Worm (Caenorhabditis elegans) whole organism, mixed stage, embryonic: ENCODE data around the gene C08E3.1.

Experiments
- bed-3 ChIP-seq: fragments of 200-800 bp; sonication (Bioruptor generic); optimal IDR thresholded peaks from 3 replicates; lab custom pipeline; 2018; ENCODE audit warnings: mild to moderate bottlenecking, missing genetic modification characterization, moderate library complexity, missing compliant biosample characterization
- ces-1 ChIP-seq: fragments of 150-350 bp; optimal IDR thresholded peaks from 2 replicates; lab custom pipeline; 2014; ENCODE audit warnings: missing biosample characterization, missing genetic modification reagents, missing genetic modification characterization
- nhr-76 ChIP-seq: sonication (generic microtip); optimal IDR thresholded peaks from 2 replicates; lab custom pipeline; 2017; ENCODE audit warnings: missing biosample characterization, missing genetic modification characterization
- pha-4 ChIP-seq: fragments of 150-350 bp; optimal IDR thresholded peaks from 2 replicates; lab custom pipeline; 2018; ENCODE audit warnings: missing biosample characterization, missing genetic modification reagents, missing genetic modification characterization
- snpc-4 ChIP-seq: fragments of 150-350 bp; optimal IDR thresholded peaks from 2 replicates; lab custom pipeline; 2014; ENCODE audit warnings: missing biosample characterization, missing genetic modification characterization
- sptf-1 ChIP-seq: sonication (generic microtip); optimal IDR thresholded peaks from 2 replicates; lab custom pipeline; 2017; ENCODE audit warnings: mild to moderate bottlenecking, missing genetic modification characterization, moderate library complexity, missing compliant biosample characterization
- unc-39 ChIP-seq: fragments of 150-350 bp; optimal IDR thresholded peaks from 2 replicates; lab custom pipeline; 2014; ENCODE audit warnings: missing biosample characterization, missing genetic modification characterization
- ztf-11 ChIP-seq: fragments of 150-350 bp; optimal IDR thresholded peaks from 2 replicates; lab custom pipeline; 2014; ENCODE audit warnings: missing biosample characterization, missing genetic modification characterization

DNA sequence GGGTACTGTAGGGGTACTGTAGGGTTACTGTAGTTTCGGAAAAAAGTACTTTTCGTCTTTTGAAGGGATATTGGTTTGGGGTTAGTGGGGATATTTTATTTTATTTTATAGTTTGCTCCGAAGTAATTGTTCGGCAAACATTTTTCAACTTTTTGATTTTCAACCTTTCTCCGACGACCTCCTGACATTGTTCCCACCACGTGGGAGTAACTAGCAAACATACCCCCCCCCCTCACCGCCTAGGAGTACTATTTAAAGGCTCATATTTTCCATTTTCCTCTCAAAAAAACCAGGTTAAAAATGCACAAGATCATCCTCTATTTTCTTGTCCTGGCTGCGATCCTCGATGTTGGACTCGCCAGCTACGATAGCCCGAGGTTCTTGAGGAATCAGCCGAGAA lies 32.4 kb downstream of the C08E3.1 start, which contains the start of gene srlf-29:
- TF ChIP-seq ztf-11 (tag; lab: Kevin White, UChicago) = no peak
- TF ChIP-seq nhr-76 (tag; lab: Kevin White, UChicago) = no peak
- TF ChIP-seq sptf-1 (tag; lab: Kevin White, UChicago) = no peak
- no peak for TF ChIP-seq pha-4 (tag; lab: Kevin White, UChicago)
- no peak for TF ChIP-seq ces-1 (GFP tag; lab: Kevin White, UChicago)
- no peak for TF ChIP-seq bed-3
- no peak for TF ChIP-seq snpc-4 (tag; lab: Kevin White, UChicago)
- no peak for TF ChIP-seq unc-39 (tag; lab: Kevin White, UChicago)
